Worm (Caenorhabditis elegans): ENCODE measurements around the gene C02E7.7.

- TF ChIP-seq scrt-1 (GFP tag; IDR thresholded peaks at IDR 0.05) (no peak), ama-1 (optimal IDR thresholded peaks at IDR 0.05) (no peak), tbx-37 (GFP tag; conservative IDR thresholded peaks at IDR 0.05) (no peak), ceh-36 (tag; optimal IDR thresholded peaks at IDR 0.05) (no peak)
These were observed 33.0 kb downstream of the C02E7.7 start, which contains the start of gene T19H12.3 for ce11 chrV:4885372-4885771.
